Worm (Caenorhabditis elegans) whole organism, L2 larva: ENCODE measurements around the gene srx-119.

Experiments
- C34F6.9 ChIP-seq: fragments of 150-350 bp; optimal IDR thresholded peaks from 2 replicates; lab custom pipeline; 2014; ENCODE audit warnings: missing biosample characterization, missing genetic modification characterization
- F13H6.1 ChIP-seq: sonication (generic microtip); optimal IDR thresholded peaks from 2 replicates; lab custom pipeline; 2016; ENCODE audit warnings: missing genetic modification characterization, missing compliant biosample characterization
- Y55F3AM.14 ChIP-seq: fragments of 200-800 bp; sonication (Bioruptor generic); optimal IDR thresholded peaks from 2 replicates; lab custom pipeline; 2018; ENCODE audit warnings: mild to moderate bottlenecking, missing genetic modification characterization, missing compliant biosample characterization
- ZK546.5 ChIP-seq: sonication (generic microtip); optimal IDR thresholded peaks from 2 replicates; lab custom pipeline; 2017; ENCODE audit warnings: missing biosample characterization, missing genetic modification characterization
- alr-1 ChIP-seq: fragments of 150-350 bp; optimal IDR thresholded peaks from 2 replicates; lab custom pipeline; 2014; ENCODE audit warnings: missing biosample characterization, missing genetic modification characterization
- aly-2 ChIP-seq: fragments of 150-350 bp; optimal IDR thresholded peaks from 2 replicates; lab custom pipeline; 2014; ENCODE audit warnings: missing biosample characterization, missing genetic modification characterization
- ama-1 ChIP-seq: fragments of 150-350 bp; optimal IDR thresholded peaks from 2 replicates; lab custom pipeline; 2018; ENCODE audit warnings: inconsistent platforms
- blmp-1 ChIP-seq: sonication (generic microtip); optimal IDR thresholded peaks from 2 replicates; lab custom pipeline; 2017; ENCODE audit warnings: missing genetic modification characterization, mild to moderate bottlenecking, missing compliant biosample characterization, antibody characterized with exemption, moderate library complexity; ENCODE audit not compliant: insufficient read depth
- ceh-16 ChIP-seq: fragments of 150-350 bp; optimal IDR thresholded peaks from 2 replicates; lab custom pipeline; 2014; ENCODE audit warnings: missing biosample characterization, missing genetic modification characterization
- ceh-82 ChIP-seq: fragments of 150-350 bp; optimal IDR thresholded peaks from 2 replicates; lab custom pipeline; 2014; ENCODE audit warnings: missing biosample characterization, missing genetic modification characterization
- crh-2 ChIP-seq: sonication (generic microtip); optimal IDR thresholded peaks from 2 replicates; lab custom pipeline; 2017; ENCODE audit warnings: missing biosample characterization, missing genetic modification characterization
- dmd-4 ChIP-seq: sonication (generic microtip); optimal IDR thresholded peaks from 2 replicates; lab custom pipeline; 2017; ENCODE audit warnings: missing biosample characterization, missing genetic modification characterization
- egl-27 ChIP-seq: sonication (generic microtip); optimal IDR thresholded peaks from 3 replicates; lab custom pipeline; 2017; ENCODE audit warnings: missing biosample characterization, missing genetic modification reagents, missing genetic modification characterization
- elt-1 ChIP-seq: fragments of 150-350 bp; optimal IDR thresholded peaks from 2 replicates; lab custom pipeline; 2014; ENCODE audit warnings: missing biosample characterization, missing genetic modification characterization
- elt-3 ChIP-seq: sonication (generic microtip); optimal IDR thresholded peaks from 2 replicates; lab custom pipeline; 2017; ENCODE audit warnings: missing biosample characterization, missing genetic modification characterization
- fos-1 ChIP-seq: fragments of 150-350 bp; optimal IDR thresholded peaks from 2 replicates; lab custom pipeline; 2014; ENCODE audit warnings: missing biosample characterization, missing genetic modification characterization
- gmeb-1 ChIP-seq: fragments of 150-350 bp; optimal IDR thresholded peaks from 2 replicates; lab custom pipeline; 2014; ENCODE audit warnings: missing biosample characterization, missing genetic modification characterization
- lin-11 ChIP-seq: fragments of 150-350 bp; sonication (generic microtip); optimal IDR thresholded peaks from 2 replicates; lab custom pipeline; 2014; ENCODE audit warnings: missing biosample characterization, missing genetic modification characterization, inconsistent platforms, mixed read lengths
- lin-13 ChIP-seq: fragments of 150-350 bp; optimal IDR thresholded peaks from 2 replicates; lab custom pipeline; 2014; ENCODE audit warnings: missing biosample characterization, missing genetic modification reagents, missing genetic modification characterization
- lin-39 ChIP-seq: fragments of 150-350 bp; optimal IDR thresholded peaks from 2 replicates; lab custom pipeline; 2014; ENCODE audit warnings: missing biosample characterization, missing genetic modification reagents, missing genetic modification characterization
- lsy-2 ChIP-seq, 2 experiments: fragments of 150-350 bp in 1 of 2; sonication (generic microtip) in 1 of 2; optimal IDR thresholded peaks; 2 replicates each; lab custom pipeline; 2014 to 2017; ENCODE audit warnings: missing biosample characterization in 2 of 2, missing genetic modification characterization in 2 of 2
- mab-5 ChIP-seq: fragments of 150-350 bp; optimal IDR thresholded peaks from 2 replicates; lab custom pipeline; 2014; ENCODE audit warnings: missing biosample characterization, missing genetic modification characterization
- mbf-1 ChIP-seq: sonication (generic microtip); optimal IDR thresholded peaks from 2 replicates; lab custom pipeline; 2017; ENCODE audit warnings: missing biosample characterization, missing genetic modification characterization
- mdl-1 ChIP-seq, 2 experiments: fragments of 150-350 bp in 1 of 2; sonication (generic microtip) in 1 of 2; optimal IDR thresholded peaks; 2 replicates each; lab custom pipeline; 2017; ENCODE audit warnings: missing biosample characterization in 2 of 2, missing genetic modification characterization in 2 of 2
- nhr-10 ChIP-seq: sonication (generic microtip); optimal IDR thresholded peaks from 2 replicates; lab custom pipeline; 2017; ENCODE audit warnings: missing biosample characterization, missing genetic modification characterization
- nhr-11 ChIP-seq: fragments of 150-350 bp; optimal IDR thresholded peaks from 2 replicates; lab custom pipeline; 2014; ENCODE audit warnings: missing biosample characterization, missing genetic modification characterization
- nhr-12 ChIP-seq: fragments of 150-350 bp; optimal IDR thresholded peaks from 2 replicates; lab custom pipeline; 2014; ENCODE audit warnings: missing biosample characterization, missing genetic modification characterization
- nhr-129 ChIP-seq: fragments of 150-350 bp; optimal IDR thresholded peaks from 2 replicates; lab custom pipeline; 2014; ENCODE audit warnings: missing biosample characterization, missing genetic modification characterization
- nhr-21 ChIP-seq: fragments of 150-350 bp; optimal IDR thresholded peaks from 2 replicates; lab custom pipeline; 2014; ENCODE audit warnings: missing biosample characterization, missing genetic modification characterization
- nhr-23 ChIP-seq: fragments of 150-350 bp; optimal IDR thresholded peaks from 2 replicates; lab custom pipeline; 2014; ENCODE audit warnings: missing biosample characterization, missing genetic modification reagents, missing genetic modification characterization
- nhr-6 ChIP-seq: fragments of 150-350 bp; optimal IDR thresholded peaks from 2 replicates; lab custom pipeline; 2014; ENCODE audit warnings: missing biosample characterization, missing genetic modification characterization
- peb-1 ChIP-seq: fragments of 150-350 bp; optimal IDR thresholded peaks from 2 replicates; lab custom pipeline; 2014; ENCODE audit warnings: missing biosample characterization, missing genetic modification characterization
- sem-4 ChIP-seq: fragments of 150-350 bp; optimal IDR thresholded peaks from 2 replicates; lab custom pipeline; 2014; ENCODE audit warnings: missing biosample characterization, missing genetic modification reagents, missing genetic modification characterization
- skn-1 ChIP-seq: sonication (generic microtip); optimal IDR thresholded peaks from 2 replicates; lab custom pipeline; 2017; ENCODE audit warnings: missing biosample characterization, missing genetic modification characterization
- sma-3 ChIP-seq: sonication (generic microtip); optimal IDR thresholded peaks from 2 replicates; lab custom pipeline; 2016; ENCODE audit warnings: missing genetic modification reagents, missing genetic modification characterization, missing compliant biosample characterization
- sma-9 ChIP-seq, 2 experiments: fragments of 150-350 bp in 1 of 2; sonication (generic microtip) in 1 of 2; optimal IDR thresholded peaks; 2 replicates each; lab custom pipeline; 2014 to 2016; ENCODE audit warnings: missing genetic modification characterization in 2 of 2, mild to moderate bottlenecking in 1 of 2, missing biosample characterization in 1 of 2, missing compliant biosample characterization in 1 of 2, missing genetic modification reagents in 1 of 2, moderate library complexity in 1 of 2
- snpc-4 ChIP-seq: fragments of 150-350 bp; optimal IDR thresholded peaks from 2 replicates; lab custom pipeline; 2014; ENCODE audit warnings: missing biosample characterization, missing genetic modification characterization
- unc-39 ChIP-seq: fragments of 150-350 bp; optimal IDR thresholded peaks from 2 replicates; lab custom pipeline; 2014; ENCODE audit warnings: missing biosample characterization, missing genetic modification characterization
- unc-55 ChIP-seq: fragments of 150-350 bp; sonication (generic microtip); optimal IDR thresholded peaks from 3 replicates; lab custom pipeline; 2014; ENCODE audit warnings: missing biosample characterization, missing genetic modification reagents, missing genetic modification characterization
- ztf-4 ChIP-seq: fragments of 150-350 bp; optimal IDR thresholded peaks from 2 replicates; lab custom pipeline; 2014; ENCODE audit warnings: missing biosample characterization, missing genetic modification characterization

The srx-119 gene

ce11 chrII:12488810-12489209, 39.2 kb upstream of the srx-119 start:
- TF ChIP-seq nhr-23 (tag; lab: Kevin White, UChicago), result no peak
- no peak for TF ChIP-seq sma-3 (GFP tag; lab: Kevin White, UChicago)
- no peak for TF ChIP-seq aly-2 (tag; lab: Kevin White, UChicago)
- no peak for TF ChIP-seq nhr-10 (tag; lab: Kevin White, UChicago)
- TF ChIP-seq sem-4 (tag; lab: Kevin White, UChicago), result no peak
- no peak for TF ChIP-seq F13H6.1
- no peak for TF ChIP-seq C34F6.9
- no peak for TF ChIP-seq elt-1
- no peak for TF ChIP-seq nhr-21 (tag; lab: Kevin White, UChicago)
- no peak for TF ChIP-seq dmd-4 (tag; lab: Kevin White, UChicago)
- no peak for TF ChIP-seq egl-27 (tag; lab: Kevin White, UChicago)
- no peak for TF ChIP-seq sma-9 (GFP tag; optimal IDR thresholded peaks at IDR 0.05; lab: Kevin White, UChicago)
- TF ChIP-seq sma-9 (tag; optimal IDR thresholded peaks at IDR 0.05; lab: Kevin White, UChicago), result no peak
- no peak for TF ChIP-seq crh-2
- no peak for TF ChIP-seq ceh-16
- no peak for TF ChIP-seq nhr-12
- TF ChIP-seq unc-39 (tag; lab: Kevin White, UChicago), result no peak
- TF ChIP-seq, all 48 proteins: peak for 0

- TF ChIP-seq gmeb-1 (tag; lab: Kevin White, UChicago) (no peak), Y55F3AM.14 (GFP tag; lab: Kevin White, UChicago) (no peak)
- TF ChIP-seq, all 48 proteins: peak for 0
These were observed 38.1 kb upstream of the srx-119 start, which contains the start of gene T21B4.15 for ce11 chrII:12489903-12490302. Gene T21B4.15, plus strand, starts transcription at chrII:12490203.

ce11 chrII:12491936-12492335, 36.1 kb upstream of the srx-119 start, which contains the start of gene srz-6:
Gene srz-6, plus strand, starts transcription at chrII:12492236.
- TF ChIP-seq F13H6.1 (no peak), mdl-1 (tag; optimal IDR thresholded peaks at IDR 0.05; lab: Kevin White, UChicago) (no peak), aly-2 (tag; lab: Kevin White, UChicago) (no peak), sma-3 (GFP tag; lab: Kevin White, UChicago) (no peak)

- TF ChIP-seq elt-3 (tag; lab: Kevin White, UChicago) (no peak), F13H6.1 (no peak), alr-1 (no peak), gmeb-1 (tag; lab: Kevin White, UChicago) (no peak), sma-3 (GFP tag; lab: Kevin White, UChicago) (no peak), ztf-4 (no peak), nhr-23 (tag; lab: Kevin White, UChicago) (no peak), nhr-11 (tag; lab: Kevin White, UChicago) (no peak), nhr-21 (tag; lab: Kevin White, UChicago) (no peak), Y55F3AM.14 (GFP tag; lab: Kevin White, UChicago) (no peak), aly-2 (tag; lab: Kevin White, UChicago) (no peak), ZK546.5 (tag; lab: Kevin White, UChicago) (no peak), blmp-1 (no peak), lin-11 (tag; lab: Kevin White, UChicago) (no peak), ceh-82 (tag; lab: Kevin White, UChicago) (no peak), mbf-1 (tag; lab: Kevin White, UChicago) (no peak), skn-1 (tag; lab: Kevin White, UChicago) (no peak), lin-13 (GFP tag; lab: Kevin White, UChicago) (no peak)
- TF ChIP-seq, all 48 proteins: peak for 0
These were observed 34.0 kb upstream of the srx-119 start for ce11 chrII:12494067-12494477.

- TF ChIP-seq snpc-4 (tag; lab: Kevin White, UChicago) (peak; percentile 92), skn-1 (tag; lab: Kevin White, UChicago) (no peak), crh-2 (peak; percentile 60), lsy-2 (tag; optimal IDR thresholded peaks at IDR 0.05; lab: Kevin White, UChicago) (peak; percentile 68 to 70), sma-3 (GFP tag; lab: Kevin White, UChicago) (peak; percentile 65), mbf-1 (tag; lab: Kevin White, UChicago) (no peak), nhr-23 (tag; lab: Kevin White, UChicago) (no peak), sem-4 (tag; lab: Kevin White, UChicago) (peak; percentile 46), ztf-4 (no peak), mdl-1 (tag; optimal IDR thresholded peaks at IDR 0.05; lab: Kevin White, UChicago) (no peak), nhr-11 (tag; lab: Kevin White, UChicago) (peak; percentile 8), dmd-4 (tag; lab: Kevin White, UChicago) (no peak), mab-5 (no peak), fos-1 (tag; lab: Kevin White, UChicago) (peak; percentile 49), nhr-12 (no peak), unc-55 (peak; percentile 71), nhr-6 (tag; lab: Kevin White, UChicago) (peak; percentile 47), ceh-16 (no peak), ama-1 (lab: Kevin White, UChicago) (no peak), lin-11 (tag; lab: Kevin White, UChicago) (peak; percentile 69), peb-1 (tag; lab: Kevin White, UChicago) (no peak), nhr-10 (tag; lab: Kevin White, UChicago) (no peak), unc-39 (tag; lab: Kevin White, UChicago) (no peak), C34F6.9 (peak; percentile 56), nhr-129 (peak; percentile 75), F13H6.1 (peak; percentile 67), lin-13 (GFP tag; lab: Kevin White, UChicago) (no peak), sma-9 (GFP tag; optimal IDR thresholded peaks at IDR 0.05; lab: Kevin White, UChicago) (peak; percentile 85), sma-9 (tag; optimal IDR thresholded peaks at IDR 0.05; lab: Kevin White, UChicago) (no peak), lin-39 (tag; lab: Kevin White, UChicago) (no peak), gmeb-1 (tag; lab: Kevin White, UChicago) (peak; percentile 69), egl-27 (tag; lab: Kevin White, UChicago) (peak; percentile 53)
These were observed 33.4 kb upstream of the srx-119 start, which contains the start of gene col-85 for ce11 chrII:12494556-12495131. Gene col-85, minus strand, starts transcription at chrII:12495095.
